Fruit fly (Drosophila melanogaster) whole organism, embryonic: ENCODE results near the gene Lcp65Ab1.
A peak's percentile ranks its signal among the peaks of the same experiment; 100 is the strongest.

Source experiments
- Ada2b ChIP-seq: fragments of 200-800 bp; sonication (Bioruptor generic); IDR thresholded peaks from 2 replicates; pipeline ENCODE4 v1.3.6; 2022; ENCODE audit warnings: missing biosample characterization, missing genetic modification characterization
- Aef1 ChIP-seq: fragments of 200-800 bp; sonication (Bioruptor generic); IDR thresholded peaks from 3 replicates; pipeline ENCODE4 v1.3.6; 2022; ENCODE audit warnings: missing biosample characterization, missing genetic modification characterization
- Asciz ChIP-seq: fragments of 200-800 bp; sonication (Bioruptor generic); optimal IDR thresholded peaks from 2 replicates; lab custom pipeline; 2017; ENCODE audit warnings: missing biosample characterization, mild to moderate bottlenecking, missing genetic modification characterization, missing genetic modification reagents
- CG10267 ChIP-seq: fragments of 200-800 bp; sonication (Bioruptor generic); optimal IDR thresholded peaks from 2 replicates; lab custom pipeline; 2018; ENCODE audit warnings: missing biosample characterization, mild to moderate bottlenecking, missing genetic modification characterization, moderate library complexity
- CG11398 ChIP-seq: fragments of 200-800 bp; sonication (Bioruptor generic); optimal IDR thresholded peaks from 2 replicates; lab custom pipeline; 2016; ENCODE audit warnings: missing biosample characterization, missing genetic modification characterization
- CG12391 ChIP-seq: fragments of 200-800 bp; sonication (Bioruptor generic); optimal IDR thresholded peaks from 3 replicates; lab custom pipeline; 2018; ENCODE audit warnings: missing biosample characterization, mild to moderate bottlenecking, missing genetic modification characterization, moderate library complexity
- CG13287 ChIP-seq: fragments of 200-800 bp; sonication (Bioruptor generic); IDR thresholded peaks from 2 replicates; pipeline ENCODE4 v1.3.6; 2022; ENCODE audit warnings: missing biosample characterization, missing genetic modification characterization; ENCODE audit not compliant: partially characterized antibody
- CG1602 ChIP-seq: fragments of 200-800 bp; sonication (Bioruptor generic); optimal IDR thresholded peaks from 3 replicates; lab custom pipeline; 2016; ENCODE audit warnings: missing biosample characterization, missing genetic modification characterization
- CG17829 ChIP-seq: fragments of 200-800 bp; optimal IDR thresholded peaks from 2 replicates; lab custom pipeline; 2019; ENCODE audit warnings: missing biosample characterization, mild to moderate bottlenecking, missing genetic modification characterization, moderate library complexity
- CG4328 ChIP-seq: fragments of 200-800 bp; sonication (Bioruptor generic); optimal IDR thresholded peaks from 3 replicates; lab custom pipeline; 2017; ENCODE audit warnings: missing biosample characterization, missing genetic modification reagents, missing genetic modification characterization
- CG4360 ChIP-seq: fragments of 200-800 bp; sonication (Bioruptor generic); IDR thresholded peaks from 2 replicates; pipeline ENCODE4 v1.3.6; 2022; ENCODE audit warnings: missing biosample characterization, missing genetic modification characterization
- CG4617 ChIP-seq: fragments of 200-800 bp; sonication (Bioruptor generic); optimal IDR thresholded peaks from 3 replicates; lab custom pipeline; 2016; ENCODE audit warnings: missing biosample characterization, missing genetic modification characterization, borderline replicate concordance
- CG6683 ChIP-seq: fragments of 200-800 bp; sonication (Bioruptor generic); optimal IDR thresholded peaks from 2 replicates; lab custom pipeline; 2017; ENCODE audit warnings: missing biosample characterization, mild to moderate bottlenecking, missing genetic modification characterization, missing genetic modification reagents
- CG7928 ChIP-seq: fragments of 200-800 bp; sonication (Bioruptor generic); optimal IDR thresholded peaks from 2 replicates; lab custom pipeline; 2017; ENCODE audit warnings: missing biosample characterization, mild to moderate bottlenecking, missing genetic modification characterization
- CG9797 ChIP-seq: fragments of 200-800 bp; sonication (Bioruptor generic); optimal IDR thresholded peaks from 3 replicates; lab custom pipeline; 2018; ENCODE audit warnings: missing biosample characterization, mild to moderate bottlenecking, missing genetic modification characterization
- CG9876 ChIP-seq: fragments of 200-800 bp; sonication (Bioruptor generic); optimal IDR thresholded peaks from 2 replicates; lab custom pipeline; 2016; ENCODE audit warnings: missing biosample characterization, missing genetic modification characterization
- E2f1 ChIP-seq: fragments of 200-800 bp; sonication (Bioruptor generic); IDR thresholded peaks from 2 replicates; pipeline ENCODE4 v1.3.6; 2022; ENCODE audit warnings: missing biosample characterization, missing genetic modification characterization
- Hsf ChIP-seq: fragments of 200-800 bp; sonication (Bioruptor generic); optimal IDR thresholded peaks from 3 replicates; lab custom pipeline; 2016; ENCODE audit warnings: missing biosample characterization, missing genetic modification characterization
- MBD-R2 ChIP-seq: fragments of 200-800 bp; sonication (Bioruptor generic); IDR thresholded peaks from 2 replicates; pipeline ENCODE4 v1.3.6; 2022; ENCODE audit warnings: missing biosample characterization, missing genetic modification characterization
- Mes4 ChIP-seq: fragments of 200-800 bp; sonication (Bioruptor generic); optimal IDR thresholded peaks from 2 replicates; lab custom pipeline; 2016; ENCODE audit warnings: missing biosample characterization, missing genetic modification characterization
- Nf-YA ChIP-seq: fragments of 200-800 bp; sonication (Bioruptor generic); IDR thresholded peaks from 2 replicates; pipeline ENCODE4 v1.3.6; 2022; ENCODE audit warnings: missing biosample characterization, missing genetic modification characterization
- Opbp ChIP-seq: fragments of 200-800 bp; sonication (Bioruptor generic); IDR thresholded peaks from 3 replicates; pipeline ENCODE4 v1.3.6; 2022; ENCODE audit warnings: missing biosample characterization, missing genetic modification characterization; ENCODE audit not compliant: partially characterized antibody
- Sry-δ ChIP-seq: fragments of 200-800 bp; sonication (Bioruptor generic); optimal IDR thresholded peaks from 2 replicates; lab custom pipeline; 2016; ENCODE audit warnings: missing biosample characterization, missing genetic modification characterization
- Stat92E ChIP-seq, 3 experiments: fragments of >200 bp in 2 of 3; fragments of 200-800 bp in 1 of 3; sonication (Bioruptor generic) in 1 of 3; optimal IDR thresholded peaks; 2 replicates each; lab custom pipeline; 2017 to 2019; ENCODE audit warnings: missing biosample characterization in 3 of 3, missing genetic modification characterization in 3 of 3, mild to moderate bottlenecking in 1 of 3, moderate library complexity in 1 of 3
- abd-A ChIP-seq: fragments of 200-800 bp; sonication (Bioruptor generic); optimal IDR thresholded peaks from 3 replicates; lab custom pipeline; 2019; ENCODE audit warnings: missing biosample characterization, mild to moderate bottlenecking, missing genetic modification characterization, moderate library complexity
- bbx ChIP-seq: fragments of 200-800 bp; sonication (Bioruptor generic); IDR thresholded peaks from 2 replicates; pipeline ENCODE4 v1.3.6; 2022; ENCODE audit warnings: missing biosample characterization, missing genetic modification characterization; ENCODE audit not compliant: partially characterized antibody
- bowl ChIP-seq: fragments of 200-800 bp; sonication (Bioruptor generic); IDR thresholded peaks from 2 replicates; pipeline ENCODE4 v1.3.6; 2022; ENCODE audit warnings: missing biosample characterization, missing genetic modification characterization
- crol ChIP-seq: fragments of 200-800 bp; sonication (Bioruptor generic); IDR thresholded peaks from 2 replicates; pipeline ENCODE4 v1.3.6; 2022; ENCODE audit warnings: missing biosample characterization, missing genetic modification characterization
- gsb-n ChIP-seq: fragments of 200-800 bp; sonication (Bioruptor generic); optimal IDR thresholded peaks from 3 replicates; lab custom pipeline; 2018; ENCODE audit warnings: missing biosample characterization, mild to moderate bottlenecking, missing genetic modification characterization
- hth ChIP-seq: fragments of >200 bp; optimal IDR thresholded peaks from 2 replicates; lab custom pipeline; 2017; ENCODE audit warnings: inconsistent platforms
- inv ChIP-seq: fragments of 200-800 bp; sonication (Bioruptor generic); IDR thresholded peaks from 2 replicates; pipeline ENCODE4 v1.3.6; 2022; ENCODE audit warnings: missing biosample characterization, missing genetic modification characterization; ENCODE audit not compliant: partially characterized antibody
- lab ChIP-seq: fragments of 200-800 bp; sonication (Bioruptor generic); optimal IDR thresholded peaks from 3 replicates; lab custom pipeline; 2017; ENCODE audit warnings: missing biosample characterization, missing genetic modification characterization, mild to moderate bottlenecking, moderate library complexity, missing genetic modification reagents
- lilli ChIP-seq: fragments of 200-800 bp; sonication (Bioruptor generic); optimal IDR thresholded peaks from 3 replicates; lab custom pipeline; 2016; ENCODE audit warnings: missing biosample characterization, missing genetic modification characterization
- nerfin-1 ChIP-seq: fragments of 200-800 bp; sonication (Bioruptor generic); optimal IDR thresholded peaks from 3 replicates; lab custom pipeline; 2019; ENCODE audit warnings: missing biosample characterization, mild to moderate bottlenecking, missing genetic modification characterization, moderate library complexity
- nerfin-2 ChIP-seq: fragments of 200-800 bp; sonication (Bioruptor generic); IDR thresholded peaks from 2 replicates; pipeline ENCODE4 v1.3.6; 2022; ENCODE audit warnings: missing biosample characterization, missing genetic modification characterization; ENCODE audit not compliant: partially characterized antibody
- oc ChIP-seq: fragments of 200-800 bp; sonication (Bioruptor generic); optimal IDR thresholded peaks from 2 replicates; lab custom pipeline; 2018; ENCODE audit warnings: missing biosample characterization, mild to moderate bottlenecking, missing genetic modification characterization, moderate library complexity
- onecut ChIP-seq: fragments of 200-800 bp; sonication (Bioruptor generic); IDR thresholded peaks from 2 replicates; pipeline ENCODE4 v1.3.6; 2022; ENCODE audit warnings: missing biosample characterization, missing genetic modification characterization
- pho ChIP-seq: fragments of 200-800 bp; sonication (Bioruptor generic); optimal IDR thresholded peaks from 2 replicates; lab custom pipeline; 2016; ENCODE audit warnings: missing biosample characterization, missing genetic modification characterization
- pros ChIP-seq: fragments of 200-800 bp; sonication (Bioruptor generic); optimal IDR thresholded peaks from 3 replicates; lab custom pipeline; 2019; ENCODE audit warnings: missing biosample characterization, mild to moderate bottlenecking, missing genetic modification characterization, moderate library complexity
- row ChIP-seq: fragments of 200-800 bp; sonication (Bioruptor generic); IDR thresholded peaks from 3 replicates; pipeline ENCODE4 v1.3.6; 2022; ENCODE audit warnings: missing biosample characterization, missing genetic modification characterization
- slbo ChIP-seq: fragments of 200-800 bp; sonication (Bioruptor generic); IDR thresholded peaks from 2 replicates; pipeline ENCODE4 v1.3.6; 2022; ENCODE audit warnings: missing biosample characterization, missing genetic modification characterization
- sna ChIP-seq: fragments of 200-800 bp; sonication (Bioruptor generic); IDR thresholded peaks from 2 replicates; pipeline ENCODE4 v1.3.6; 2022; ENCODE audit warnings: missing biosample characterization, missing genetic modification characterization; ENCODE audit not compliant: partially characterized antibody
- zen ChIP-seq: fragments of 200-800 bp; sonication (Bioruptor generic); optimal IDR thresholded peaks from 3 replicates; lab custom pipeline; 2018; ENCODE audit warnings: missing biosample characterization, mild to moderate bottlenecking, missing genetic modification characterization, moderate library complexity
- zfh1 ChIP-seq: fragments of 200-800 bp; sonication (Bioruptor generic); IDR thresholded peaks from 3 replicates; pipeline ENCODE4 v1.3.6; 2022; ENCODE audit warnings: missing biosample characterization, missing genetic modification characterization

Lcp65Ab1 gene

dm6 chr3L:6161997-6162396 lies 12.6 kb downstream of the Lcp65Ab1 start (continued):
- peak; percentile 28 for TF ChIP-seq CG12391 (tag; lab: Kevin White, UChicago)
- no peak for TF ChIP-seq Stat92E (GFP tag; optimal IDR thresholded peaks at IDR 0.05; lab: Kevin White, UChicago)
- no peak for TF ChIP-seq Ada2b (GFP tag; lab: Robert Waterston, UW)
- TF ChIP-seq Mes4 (GFP tag; lab: Kevin White, UChicago) = no peak
- TF ChIP-seq abd-A (tag; lab: Kevin White, UChicago) = no peak
- no peak for TF ChIP-seq Nf-YA (GFP tag; lab: Robert Waterston, UW)
- no peak for TF ChIP-seq zfh1 (GFP tag; lab: Robert Waterston, UW)
- no peak for TF ChIP-seq CG10267 (tag; lab: Kevin White, UChicago)
- TF ChIP-seq onecut (GFP tag; lab: Robert Waterston, UW) = no peak

- TF ChIP-seq nerfin-2 (GFP tag; lab: Robert Waterston, UW) (peak; percentile 21; the same call in 1 of the 2 replicates), gsb-n (tag; lab: Kevin White, UChicago) (peak; percentile 50), hth (lab: Kevin White, UChicago) (no peak), pros (GFP tag; lab: Kevin White, UChicago) (peak; percentile 72), MBD-R2 (GFP tag; lab: Robert Waterston, UW) (no peak), nerfin-1 (tag; lab: Kevin White, UChicago) (peak; percentile 95), CG9876 (GFP tag; lab: Kevin White, UChicago) (no peak), Sry-δ (GFP tag; lab: Kevin White, UChicago) (no peak), lab (GFP tag; lab: Kevin White, UChicago) (no peak), crol (GFP tag; lab: Robert Waterston, UW) (peak; percentile 27; the same call in 1 of the 2 replicates), CG4360 (GFP tag; lab: Robert Waterston, UW) (peak; percentile 52; the same call in 1 of the 2 replicates), oc (tag; lab: Kevin White, UChicago) (peak; percentile 77)
These were observed 13.3 kb downstream of the Lcp65Ab1 start, which contains the start of gene Prdm13 for dm6 chr3L:6162483-6163128. Prdm13 (plus strand) TSS chr3L:6163127.

- TF ChIP-seq Asciz (GFP tag; lab: Kevin White, UChicago) (no peak), CG7928 (GFP tag; lab: Kevin White, UChicago) (no peak), Aef1 (GFP tag; lab: Robert Waterston, UW) (no peak), Opbp (peak; percentile 78; the same call in 2 of the 3 replicates), CG17829 (tag; lab: Kevin White, UChicago) (peak; percentile 69), Hsf (GFP tag; lab: Kevin White, UChicago) (peak; percentile 20), lilli (GFP tag; lab: Kevin White, UChicago) (peak; percentile 34), zen (peak; percentile 59), slbo (GFP tag; lab: Robert Waterston, UW) (peak; percentile 61), CG4617 (GFP tag; lab: Kevin White, UChicago) (no peak), pho (GFP tag; lab: Kevin White, UChicago) (no peak), sna (GFP tag; lab: Robert Waterston, UW) (peak; percentile 75), bbx (GFP tag; lab: Robert Waterston, UW) (peak; percentile 71), bowl (no peak), E2f1 (no peak), CG9797 (GFP tag; lab: Kevin White, UChicago) (peak; percentile 16), Stat92E (GFP tag; optimal IDR thresholded peaks at IDR 0.05; lab: Kevin White, UChicago) (peak in 1 of 3 experiments; percentile 64), row (GFP tag; lab: Robert Waterston, UW) (peak; percentile 89), CG1602 (GFP tag; lab: Kevin White, UChicago) (peak; percentile 10), inv (peak; percentile 66), CG13287 (GFP tag; lab: Robert Waterston, UW) (peak; percentile 70), CG4328 (GFP tag; lab: Kevin White, UChicago) (peak; percentile 11), nerfin-1 (tag; lab: Kevin White, UChicago) (peak; percentile 28), CG6683 (GFP tag; lab: Kevin White, UChicago) (no peak), nerfin-2 (GFP tag; lab: Robert Waterston, UW) (peak; percentile 90), CG11398 (GFP tag; lab: Kevin White, UChicago) (no peak)
These were observed 24.5 kb downstream of the Lcp65Ab1 start, which contains the start of the genes fmt and CG7376 for dm6 chr3L:6173826-6174255. fmt (minus strand) TSS chr3L:6173880. CG7376 (plus strand) TSS chr3L:6174248.
